Fruit fly (Drosophila melanogaster): ENCODE results near the gene Sras.

Sras gene

DNA sequence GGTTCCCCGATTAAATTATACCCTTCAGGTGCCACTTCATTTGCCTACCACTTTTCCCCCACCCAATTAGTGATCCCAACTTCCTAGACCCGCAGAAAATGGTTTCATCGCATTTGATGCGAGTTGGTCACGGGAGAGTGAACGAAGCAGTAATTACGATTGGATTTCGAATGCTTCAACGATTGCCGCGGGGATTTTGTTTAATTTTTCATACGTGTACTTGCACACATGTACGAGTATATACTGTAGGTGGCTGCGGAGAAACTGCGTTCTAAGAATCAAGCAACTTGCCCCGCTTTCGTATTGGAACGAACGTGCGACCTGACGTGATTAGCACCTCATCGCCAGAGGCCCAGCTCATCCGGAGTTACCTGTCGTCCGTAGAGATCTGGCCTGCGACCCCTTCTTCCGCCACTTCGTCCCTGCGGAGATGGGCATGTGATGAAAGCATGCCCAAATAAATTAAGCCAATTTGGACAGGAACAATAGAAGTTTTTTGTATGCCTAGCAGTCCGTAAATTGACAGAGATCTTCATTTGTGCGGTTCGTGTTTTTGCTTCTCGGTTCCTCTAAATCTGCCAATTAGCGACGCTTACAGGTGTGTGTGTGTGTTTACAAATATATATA, 17.0 kb downstream of the Sras start:
- TF ChIP-seq usp (GFP tag; optimal IDR thresholded peaks at IDR 0.05): no peak
- TF ChIP-seq CG8478 (optimal IDR thresholded peaks at IDR 0.05): no peak
- TF ChIP-seq psq (optimal IDR thresholded peaks at IDR 0.05): no peak

- no peak for TF ChIP-seq Dll (optimal IDR thresholded peaks at IDR 0.05)
- TF ChIP-seq usp (GFP tag; optimal IDR thresholded peaks at IDR 0.05): no peak
- no peak for TF ChIP-seq EcR (GFP tag; optimal IDR thresholded peaks at IDR 0.05)
- no peak for TF ChIP-seq pan (optimal IDR thresholded peaks at IDR 0.05)
- TF ChIP-seq CG8478 (optimal IDR thresholded peaks at IDR 0.05): no peak
- TF ChIP-seq psq (optimal IDR thresholded peaks at IDR 0.05): no peak
These were observed 18.0 kb downstream of the Sras start for dm6 chr3L:5581542-5581941.

DNA sequence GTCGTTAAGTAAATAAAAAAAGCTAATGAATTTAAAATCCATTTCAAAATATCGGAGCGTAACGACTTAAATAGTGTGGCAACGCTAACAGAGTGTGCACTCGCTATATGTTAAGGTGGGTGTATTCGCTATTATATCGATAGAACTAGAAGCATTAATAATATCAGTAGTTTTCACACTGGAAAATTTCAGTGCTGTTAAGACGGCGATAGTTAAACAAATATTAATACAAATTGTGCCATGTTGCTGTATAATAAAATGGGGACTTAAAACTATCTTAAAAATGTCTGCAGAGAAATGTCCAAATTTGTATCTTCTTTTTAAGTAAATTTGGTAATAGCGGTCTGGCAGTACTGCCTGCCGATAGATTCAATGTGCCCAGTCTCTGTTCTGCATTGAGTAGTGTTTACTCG, 19.7 kb downstream of the Sras start:
- TF ChIP-seq Dll (optimal IDR thresholded peaks at IDR 0.05) (no peak), psq (optimal IDR thresholded peaks at IDR 0.05) (no peak), CG8478 (optimal IDR thresholded peaks at IDR 0.05) (no peak), EcR (GFP tag; optimal IDR thresholded peaks at IDR 0.05) (no peak), usp (GFP tag; optimal IDR thresholded peaks at IDR 0.05) (no peak), pan (optimal IDR thresholded peaks at IDR 0.05) (no peak)

- TF ChIP-seq CG8478 (optimal IDR thresholded peaks at IDR 0.05) (no peak), psq (optimal IDR thresholded peaks at IDR 0.05) (no peak), pan (optimal IDR thresholded peaks at IDR 0.05) (no peak), usp (GFP tag; optimal IDR thresholded peaks at IDR 0.05) (no peak), Dll (optimal IDR thresholded peaks at IDR 0.05) (no peak), EcR (GFP tag; optimal IDR thresholded peaks at IDR 0.05) (no peak)
These were observed 28.9 kb downstream of the Sras start, which contains the start of gene spo for dm6 chr3L:5592437-5592836. Gene spo, minus strand, starts transcription at chr3L:5592571.

DNA sequence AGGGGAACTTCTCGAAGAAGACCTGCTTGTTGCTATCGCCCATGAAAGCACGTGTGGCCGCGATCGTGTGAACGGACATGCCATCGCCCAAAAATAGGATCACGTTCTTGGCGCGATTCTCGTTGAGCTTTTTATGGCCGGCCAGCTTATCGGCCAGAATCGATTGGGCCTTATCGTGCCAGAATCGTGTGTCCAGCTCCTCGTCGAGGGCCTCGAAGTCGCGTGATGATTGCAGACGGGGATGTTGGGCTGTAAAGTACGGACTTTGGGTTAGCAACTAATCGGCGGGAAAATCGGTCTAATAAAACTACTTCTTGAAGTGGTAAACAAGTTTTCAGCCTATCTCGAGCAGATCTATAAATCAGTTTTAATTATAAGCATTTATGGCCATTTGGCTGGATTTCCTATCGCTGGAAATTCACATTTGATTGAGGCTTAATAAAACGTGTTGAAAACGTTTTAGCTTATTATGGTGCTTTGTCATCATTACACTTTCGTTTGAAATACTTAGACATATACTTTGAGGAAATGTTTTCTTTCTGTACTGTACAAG, 30.7 kb downstream of the Sras start:
- no peak for TF ChIP-seq Dll (optimal IDR thresholded peaks at IDR 0.05)
- TF ChIP-seq EcR (GFP tag; optimal IDR thresholded peaks at IDR 0.05): no peak
- no peak for TF ChIP-seq usp (GFP tag; optimal IDR thresholded peaks at IDR 0.05)
- TF ChIP-seq pan (optimal IDR thresholded peaks at IDR 0.05): no peak
- no peak for TF ChIP-seq psq (optimal IDR thresholded peaks at IDR 0.05)
- no peak for TF ChIP-seq CG8478 (optimal IDR thresholded peaks at IDR 0.05)

DNA sequence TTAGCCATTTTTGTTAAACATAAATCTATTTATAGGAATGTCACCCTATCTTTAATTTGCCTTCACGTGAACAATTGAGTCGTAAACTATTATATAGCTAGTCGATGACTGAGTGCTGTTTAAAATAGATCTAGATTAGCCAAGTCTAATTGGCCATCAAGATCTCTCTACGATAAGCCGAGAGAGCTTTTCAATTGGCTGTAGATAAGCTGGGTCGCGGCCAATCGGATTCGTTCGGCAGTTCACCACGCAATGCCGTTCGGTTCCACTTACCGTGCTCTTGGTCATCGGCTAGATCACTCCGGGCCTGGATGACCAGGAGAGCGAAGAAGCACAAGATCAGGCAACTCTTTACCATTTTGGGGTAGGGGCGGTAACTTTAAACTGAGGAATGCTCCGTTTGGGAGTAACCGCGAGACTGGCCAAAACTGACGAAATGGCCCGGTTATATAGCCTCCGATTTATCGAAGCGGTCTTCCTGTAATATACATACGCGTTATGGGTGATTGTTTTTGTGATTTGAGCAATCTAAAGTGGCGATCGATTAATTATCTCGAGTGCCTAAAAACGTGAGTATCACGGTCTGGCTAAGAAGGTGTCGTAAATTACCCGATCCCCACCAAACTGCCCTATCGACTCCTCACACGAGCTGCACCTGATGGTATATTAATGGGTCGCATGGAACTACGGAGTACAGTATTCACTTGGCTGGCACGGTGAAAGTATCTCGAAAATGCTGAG, 31.4 kb downstream of the Sras start, which contains the start of the genes Alp10 and Alp9:
Alp10 (minus strand) TSS at position 420 of the 741 bp plus-strand sequence.
Alp9 (plus strand) TSS at position 690 of the 741 bp plus-strand sequence.
- TF ChIP-seq usp (GFP tag; optimal IDR thresholded peaks at IDR 0.05) (no peak), psq (optimal IDR thresholded peaks at IDR 0.05) (no peak), EcR (GFP tag; optimal IDR thresholded peaks at IDR 0.05) (no peak), Dll (optimal IDR thresholded peaks at IDR 0.05) (no peak), CG8478 (optimal IDR thresholded peaks at IDR 0.05) (no peak), pan (optimal IDR thresholded peaks at IDR 0.05) (no peak)

DNA sequence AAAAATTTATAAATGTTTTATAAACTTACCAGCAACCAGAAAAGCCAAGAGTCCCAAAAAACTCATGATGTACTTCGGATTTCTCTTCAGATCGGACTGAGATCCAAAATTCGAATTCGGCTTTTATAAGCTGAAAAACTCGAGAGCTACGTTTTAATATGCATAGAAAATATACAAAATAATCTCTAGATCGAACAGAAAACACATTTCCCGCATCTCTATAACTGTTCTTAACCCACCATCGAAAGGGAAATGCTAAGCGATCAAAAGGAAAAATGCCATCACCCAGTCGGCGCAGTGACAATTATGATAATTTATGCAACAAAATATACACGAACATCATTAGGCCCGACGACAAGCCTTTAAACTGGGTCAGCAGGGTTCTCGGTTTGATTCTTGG, 36.0 kb downstream of the Sras start, which contains the start of gene CG10591:
CG10591 (minus strand) TSS at position 101 of the 400 bp plus-strand sequence.
- TF ChIP-seq psq (optimal IDR thresholded peaks at IDR 0.05): no peak
- no peak for TF ChIP-seq usp (GFP tag; optimal IDR thresholded peaks at IDR 0.05)
- TF ChIP-seq EcR (GFP tag; optimal IDR thresholded peaks at IDR 0.05): no peak
- no peak for TF ChIP-seq pan (optimal IDR thresholded peaks at IDR 0.05)
- no peak for TF ChIP-seq Dll (optimal IDR thresholded peaks at IDR 0.05)
- no peak for TF ChIP-seq CG8478 (optimal IDR thresholded peaks at IDR 0.05)

- no peak for TF ChIP-seq CG8478 (optimal IDR thresholded peaks at IDR 0.05)
- no peak for TF ChIP-seq pan (optimal IDR thresholded peaks at IDR 0.05)
- TF ChIP-seq Dll (optimal IDR thresholded peaks at IDR 0.05): no peak
- no peak for TF ChIP-seq psq (optimal IDR thresholded peaks at IDR 0.05)
- no peak for TF ChIP-seq usp (GFP tag; optimal IDR thresholded peaks at IDR 0.05)
- TF ChIP-seq EcR (GFP tag; optimal IDR thresholded peaks at IDR 0.05): no peak
These were observed 40.4 kb downstream of the Sras start, which contains the start of gene TM9SF3 for dm6 chr3L:5603860-5604415. Gene TM9SF3, minus strand, starts transcription at chr3L:5603979.

- TF ChIP-seq CG8478 (optimal IDR thresholded peaks at IDR 0.05) (no peak), EcR (GFP tag; optimal IDR thresholded peaks at IDR 0.05) (no peak), psq (optimal IDR thresholded peaks at IDR 0.05) (no peak), pan (optimal IDR thresholded peaks at IDR 0.05) (no peak), usp (GFP tag; optimal IDR thresholded peaks at IDR 0.05) (no peak), Dll (optimal IDR thresholded peaks at IDR 0.05) (no peak)
These were observed 40.9 kb downstream of the Sras start, which contains the start of gene mthl2 for dm6 chr3L:5604490-5604889. Gene mthl2, plus strand, starts transcription at chr3L:5604790.

- TF ChIP-seq usp (GFP tag; optimal IDR thresholded peaks at IDR 0.05) (no peak), CG8478 (optimal IDR thresholded peaks at IDR 0.05) (no peak), pan (optimal IDR thresholded peaks at IDR 0.05) (no peak), Dll (optimal IDR thresholded peaks at IDR 0.05) (no peak), EcR (GFP tag; optimal IDR thresholded peaks at IDR 0.05) (no peak), psq (optimal IDR thresholded peaks at IDR 0.05) (no peak)
These were observed 44.6 kb downstream of the Sras start, which contains the start of gene Eaf6 for dm6 chr3L:5608128-5608527. Gene Eaf6, minus strand, starts transcription at chr3L:5608300.

dm6 chr3L:5608786-5609370, 45.3 kb downstream of the Sras start:
- TF ChIP-seq pan (optimal IDR thresholded peaks at IDR 0.05) (no peak), EcR (GFP tag; optimal IDR thresholded peaks at IDR 0.05) (no peak), CG8478 (optimal IDR thresholded peaks at IDR 0.05) (no peak), psq (optimal IDR thresholded peaks at IDR 0.05) (no peak), usp (GFP tag; optimal IDR thresholded peaks at IDR 0.05) (no peak), Dll (optimal IDR thresholded peaks at IDR 0.05) (no peak)

Measured in whole organism.